Worm (Caenorhabditis elegans) whole organism, L3 larva: ENCODE results near the gene nars-2.

Experiments used
- jun-1 ChIP-seq: fragments of 150-350 bp; optimal IDR thresholded peaks from 2 replicates; lab custom pipeline; 2014; ENCODE audit warnings: missing biosample characterization, missing genetic modification reagents, missing genetic modification characterization
- lin-15B ChIP-seq: fragments of 150-350 bp; optimal IDR thresholded peaks from 2 replicates; lab custom pipeline; 2014; ENCODE audit warnings: missing biosample characterization, missing genetic modification characterization
- lin-39 ChIP-seq: fragments of 150-350 bp; optimal IDR thresholded peaks from 2 replicates; lab custom pipeline; 2018; ENCODE audit warnings: missing biosample characterization, missing genetic modification reagents, missing genetic modification characterization
- mdl-1 ChIP-seq: fragments of 150-350 bp; optimal IDR thresholded peaks from 2 replicates; lab custom pipeline; 2014; ENCODE audit warnings: missing biosample characterization, missing genetic modification characterization
- nhr-76 ChIP-seq: fragments of 150-350 bp; sonication (generic microtip); optimal IDR thresholded peaks from 5 replicates; lab custom pipeline; 2014; ENCODE audit warnings: missing biosample characterization, missing genetic modification characterization
- pqm-1 ChIP-seq: fragments of 150-350 bp; optimal IDR thresholded peaks from 2 replicates; lab custom pipeline; 2017; ENCODE audit warnings: missing biosample characterization, missing genetic modification characterization, inconsistent platforms
- skn-1 ChIP-seq: fragments of 150-350 bp; optimal IDR thresholded peaks from 2 replicates; lab custom pipeline; 2014; ENCODE audit warnings: missing biosample characterization, missing genetic modification characterization
- snpc-4 ChIP-seq: fragments of 150-350 bp; optimal IDR thresholded peaks from 2 replicates; lab custom pipeline; 2014; ENCODE audit warnings: missing biosample characterization, missing genetic modification characterization
- unc-39 ChIP-seq: sonication (generic microtip); optimal IDR thresholded peaks from 4 replicates; lab custom pipeline; 2017; ENCODE audit warnings: missing biosample characterization, missing genetic modification characterization
- unc-62 ChIP-seq: fragments of 150-350 bp; sonication (generic microtip); optimal IDR thresholded peaks from 4 replicates; lab custom pipeline; 2014; ENCODE audit warnings: missing biosample characterization, missing genetic modification reagents, missing genetic modification characterization

DNA sequence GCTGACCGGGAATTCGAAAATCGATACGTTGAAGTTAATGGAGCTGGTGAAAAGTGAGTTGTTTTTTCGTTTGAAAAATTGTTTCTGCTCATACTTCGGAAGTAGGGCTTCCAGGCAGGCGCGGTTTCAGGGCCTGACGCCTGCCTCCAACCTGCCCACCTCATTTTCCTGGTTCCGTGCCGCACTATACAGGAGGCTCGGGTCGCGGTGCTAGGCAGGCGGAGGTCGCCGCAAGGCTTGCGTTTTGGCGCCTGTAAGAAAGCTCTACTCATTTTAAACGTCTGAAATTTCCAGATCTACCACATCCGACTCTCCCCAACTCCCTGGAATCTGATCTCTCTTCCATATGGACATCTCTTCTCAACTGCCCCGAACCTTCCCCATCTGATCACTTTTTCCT lies 44.4 kb upstream of the nars-2 start:
- TF ChIP-seq nhr-76 (no peak), lin-39 (tag; lab: Kevin White, UChicago) (no peak), skn-1 (no peak), pqm-1 (tag; lab: Kevin White, UChicago) (no peak), unc-62 (GFP tag; lab: Kevin White, UChicago) (no peak), snpc-4 (tag; lab: Kevin White, UChicago) (no peak), jun-1 (tag; lab: Kevin White, UChicago) (no peak), lin-15B (no peak), unc-39 (no peak), mdl-1 (no peak)
